Fruit fly (Drosophila melanogaster): ENCODE data around the gene CG3430.
A peak's percentile ranks its signal among the peaks of the same experiment; 100 is the strongest.

Gene CG3430

dm6 chr2L:6948540-6948942 is 8.3 kb upstream of the CG3430 start, which contains the start of gene ihog (continued):
- no peak for TF ChIP-seq CG32532 (GFP tag; IDR thresholded peaks at IDR 0.05)
- no peak for TF ChIP-seq vfl (GFP tag; optimal IDR thresholded peaks at IDR 0.05)
- TF ChIP-seq p53 (GFP tag; optimal IDR thresholded peaks at IDR 0.05), result no peak
- no peak for TF ChIP-seq lab (GFP tag; optimal IDR thresholded peaks at IDR 0.05)
- no peak for TF ChIP-seq NfI (GFP tag; optimal IDR thresholded peaks at IDR 0.05)
- no peak for TF ChIP-seq CG11560 (tag; IDR thresholded peaks at IDR 0.05)
- no peak for TF ChIP-seq CG12104 (GFP tag; optimal IDR thresholded peaks at IDR 0.05)
- peak; percentile 13 for TF ChIP-seq HmgZ (tag; optimal IDR thresholded peaks at IDR 0.05)
- no peak for TF ChIP-seq CG3065 (GFP tag; optimal IDR thresholded peaks at IDR 0.05)
- TF ChIP-seq hkb (optimal IDR thresholded peaks at IDR 0.05), result no peak
- no peak for TF ChIP-seq hkb (GFP tag; IDR thresholded peaks at IDR 0.05)
- peak; percentile 99 for TF ChIP-seq chinmo (GFP tag; IDR thresholded peaks at IDR 0.05; ENCODE audit: partially characterized antibody)
- no peak for TF ChIP-seq zfh1 (GFP tag; IDR thresholded peaks at IDR 0.05)
- TF ChIP-seq CG11085 (GFP tag; IDR thresholded peaks at IDR 0.05), result no peak
- TF ChIP-seq Dref (GFP tag; IDR thresholded peaks at IDR 0.05), result peak; percentile 7; the same call in 1 of the 2 replicates
- no peak for TF ChIP-seq ATbp (GFP tag; optimal IDR thresholded peaks at IDR 0.05)
- no peak for TF ChIP-seq ind (GFP tag; optimal IDR thresholded peaks at IDR 0.05)
- TF ChIP-seq CG42726 (GFP tag; IDR thresholded peaks at IDR 0.05; ENCODE audit: partially characterized antibody), result no peak; the same call in 1 of the 2 replicates
- TF ChIP-seq Dek (tag; optimal IDR thresholded peaks at IDR 0.05), result no peak
- TF ChIP-seq BtbVII (GFP tag; optimal IDR thresholded peaks at IDR 0.05), result no peak
- no peak for TF ChIP-seq klu (GFP tag; IDR thresholded peaks at IDR 0.05)
- peak; percentile 28 for TF ChIP-seq CG10267 (tag; optimal IDR thresholded peaks at IDR 0.05)
- TF ChIP-seq slbo (GFP tag; IDR thresholded peaks at IDR 0.05), result 0 out of 2 replicates have a peak, but pooled peaks have one; percentile 13
- peak; percentile 100 for TF ChIP-seq CG15514 (GFP tag; optimal IDR thresholded peaks at IDR 0.05)
- TF ChIP-seq CG18476 (GFP tag; optimal IDR thresholded peaks at IDR 0.05), result no peak
- TF ChIP-seq CG12391 (tag; optimal IDR thresholded peaks at IDR 0.05), result peak; percentile 32
- TF ChIP-seq Camta (GFP tag; optimal IDR thresholded peaks at IDR 0.05), result no peak
- no peak for TF ChIP-seq gem (tag; optimal IDR thresholded peaks at IDR 0.05)
- peak; percentile 10 for TF ChIP-seq CrebB (tag; optimal IDR thresholded peaks at IDR 0.05)
- TF ChIP-seq dmrt99B (tag; optimal IDR thresholded peaks at IDR 0.05), result no peak
- TF ChIP-seq CG5245 (GFP tag; optimal IDR thresholded peaks at IDR 0.05), result no peak
- no peak for TF ChIP-seq CG9215 (GFP tag; IDR thresholded peaks at IDR 0.05)
- TF ChIP-seq Atf3 (GFP tag; optimal IDR thresholded peaks at IDR 0.05), result no peak
- TF ChIP-seq sens (GFP tag), result peak; percentile 70
- TF ChIP-seq wor (GFP tag; IDR thresholded peaks at IDR 0.05), result no peak
- no peak for TF ChIP-seq luna (GFP tag; optimal IDR thresholded peaks at IDR 0.05)
- TF ChIP-seq jigr1 (GFP tag; IDR thresholded peaks at IDR 0.05), result no peak
- TF ChIP-seq CG30403 (GFP tag; optimal IDR thresholded peaks at IDR 0.05), result no peak
- TF ChIP-seq Awh (GFP tag; IDR thresholded peaks at IDR 0.05), result no peak
- no peak for TF ChIP-seq CG2889 (GFP tag; IDR thresholded peaks at IDR 0.05)
- no peak for TF ChIP-seq Lpt (GFP tag; optimal IDR thresholded peaks at IDR 0.05)
- TF ChIP-seq ara (GFP tag; IDR thresholded peaks at IDR 0.05), result no peak
- no peak for TF ChIP-seq CG31365 (tag; optimal IDR thresholded peaks at IDR 0.05)
- TF ChIP-seq CG2116 (GFP tag; optimal IDR thresholded peaks at IDR 0.05), result peak; percentile 2
- no peak for TF ChIP-seq corto (GFP tag; optimal IDR thresholded peaks at IDR 0.05)
- no peak for TF ChIP-seq CG8944 (GFP tag; optimal IDR thresholded peaks at IDR 0.05)
- no peak for TF ChIP-seq cad (GFP tag; optimal IDR thresholded peaks at IDR 0.05)
- no peak for TF ChIP-seq pnt (GFP tag; optimal IDR thresholded peaks at IDR 0.05)
- no peak for TF ChIP-seq Poxn (GFP tag; IDR thresholded peaks at IDR 0.05)
- no peak for TF ChIP-seq usp (GFP tag; optimal IDR thresholded peaks at IDR 0.05)
- TF ChIP-seq BEAF-32 (GFP tag; optimal IDR thresholded peaks at IDR 0.05), result peak; percentile 48
- TF ChIP-seq Dp (GFP tag; optimal IDR thresholded peaks at IDR 0.05), result peak; percentile 23
- no peak for TF ChIP-seq sob (GFP tag; IDR thresholded peaks at IDR 0.05)

Measured in whole organism, embryonic.